Fruit fly (Drosophila melanogaster): ENCODE results near the gene mew.

The mew gene

dm6 chrX:13214056-13214455 is 44.2 kb downstream of the mew start (continued):
- TF ChIP-seq Deaf1 (tag; optimal IDR thresholded peaks at IDR 0.05) (no peak), Opbp (GFP tag; IDR thresholded peaks at IDR 0.05; ENCODE audit: partially characterized antibody) (no peak), Atf6 (GFP tag; IDR thresholded peaks at IDR 0.05) (peak; percentile 70), sr (GFP tag; IDR thresholded peaks at IDR 0.05) (no peak; the same call in 2 of the 3 replicates), B-H2 (GFP tag; optimal IDR thresholded peaks at IDR 0.05) (no peak), mirr (GFP tag; optimal IDR thresholded peaks at IDR 0.05) (no peak), CG15073 (GFP tag; optimal IDR thresholded peaks at IDR 0.05) (no peak), CG17612 (GFP tag; IDR thresholded peaks at IDR 0.05) (0 out of 2 replicates have a peak, but pooled peaks have one; percentile 32), tup (GFP tag; optimal IDR thresholded peaks at IDR 0.05) (no peak), CG11696 (GFP tag; IDR thresholded peaks at IDR 0.05) (0 out of 2 replicates have a peak, but pooled peaks have one; percentile 51), kay (GFP tag; optimal IDR thresholded peaks at IDR 0.05) (peak; percentile 46), CG17361 (GFP tag; IDR thresholded peaks at IDR 0.05) (peak; percentile 68; the same call in 2 of the 3 replicates), abd-A (tag; optimal IDR thresholded peaks at IDR 0.05) (no peak), tin (GFP tag; optimal IDR thresholded peaks at IDR 0.05) (peak; percentile 68), CG13287 (GFP tag; IDR thresholded peaks at IDR 0.05; ENCODE audit: partially characterized antibody) (no peak), Stat92E (GFP tag; optimal IDR thresholded peaks at IDR 0.05) (no peak), bowl (GFP tag; IDR thresholded peaks at IDR 0.05) (no peak), sens (GFP tag) (peak; percentile 94), esg (GFP tag; conservative IDR thresholded peaks at IDR 0.05) (peak; percentile 63), Mes4 (GFP tag; optimal IDR thresholded peaks at IDR 0.05) (peak; percentile 58), CG30020 (tag; optimal IDR thresholded peaks at IDR 0.05) (no peak), chm (GFP tag; IDR thresholded peaks at IDR 0.05) (peak; percentile 77), CG16863 (GFP tag; optimal IDR thresholded peaks at IDR 0.05) (peak; percentile 59), CG12236 (GFP tag; optimal IDR thresholded peaks at IDR 0.05) (peak; percentile 45), kah (GFP tag; optimal IDR thresholded peaks at IDR 0.05) (no peak), CG7745 (tag; optimal IDR thresholded peaks at IDR 0.05) (no peak), en (GFP tag; optimal IDR thresholded peaks at IDR 0.05) (peak; percentile 34), CG3163 (GFP tag; optimal IDR thresholded peaks at IDR 0.05) (peak; percentile 31), CHES-1-like (GFP tag; optimal IDR thresholded peaks at IDR 0.05) (peak; percentile 53), CG10209 (GFP tag; optimal IDR thresholded peaks at IDR 0.05) (peak; percentile 64), Abd-B (GFP tag; optimal IDR thresholded peaks at IDR 0.05) (peak; percentile 27), phol (tag; optimal IDR thresholded peaks at IDR 0.05) (peak; percentile 59), CG17186 (GFP tag; optimal IDR thresholded peaks at IDR 0.05) (no peak), slou (GFP tag; optimal IDR thresholded peaks at IDR 0.05) (peak; percentile 36), insv (GFP tag; optimal IDR thresholded peaks at IDR 0.05) (no peak), CG6254 (GFP tag; optimal IDR thresholded peaks at IDR 0.05) (peak; percentile 0), Sry-δ (GFP tag; optimal IDR thresholded peaks at IDR 0.05) (peak; percentile 43), CG5245 (GFP tag; optimal IDR thresholded peaks at IDR 0.05) (peak; percentile 40), Ets65A (GFP tag) (peak; percentile 87), jing (GFP tag; optimal IDR thresholded peaks at IDR 0.05) (no peak), CG10321 (GFP tag; IDR thresholded peaks at IDR 0.05) (0 out of 2 replicates have a peak, but pooled peaks have one; percentile 37), vnd (GFP tag; IDR thresholded peaks at IDR 0.05; ENCODE audit: partially characterized antibody) (no peak), Dbx (GFP tag; IDR thresholded peaks at IDR 0.05) (peak; percentile 64; the same call in 2 of the 3 replicates), sisA (GFP tag; IDR thresholded peaks at IDR 0.05) (peak; percentile 74), CG9215 (GFP tag; IDR thresholded peaks at IDR 0.05) (peak; percentile 37; the same call in 1 of the 2 replicates), Sox100B (GFP tag; optimal IDR thresholded peaks at IDR 0.05) (peak; percentile 39), pfk (GFP tag; optimal IDR thresholded peaks at IDR 0.05) (no peak), Hr39 (optimal IDR thresholded peaks at IDR 0.05) (no peak), zfh1 (GFP tag; IDR thresholded peaks at IDR 0.05) (peak; percentile 63; the same call in 1 of the 3 replicates), Awh (GFP tag; IDR thresholded peaks at IDR 0.05) (peak; percentile 47; the same call in 1 of the 2 replicates), CG11085 (GFP tag; IDR thresholded peaks at IDR 0.05) (peak; percentile 14; the same call in 1 of the 2 replicates)
